Worm (Caenorhabditis elegans): Measurements from ENCODE around the gene tin-9.2.

ce11 chrIV:13071445-13071844, 27.4 kb upstream of the tin-9.2 start, which contains the start of gene scl-8:
- TF ChIP-seq unc-62 (GFP tag; optimal IDR thresholded peaks at IDR 0.05) (no peak), snpc-4 (tag; optimal IDR thresholded peaks at IDR 0.05) (no peak), mdl-1 (tag; optimal IDR thresholded peaks at IDR 0.05) (no peak), ztf-11 (tag; optimal IDR thresholded peaks at IDR 0.05) (no peak), blmp-1 (tag; optimal IDR thresholded peaks at IDR 0.05; ENCODE audit: insufficient read depth) (no peak), ama-1 (optimal IDR thresholded peaks at IDR 0.05) (no peak), R02D3.7 (tag; optimal IDR thresholded peaks at IDR 0.05) (no peak)
